Fruit fly (Drosophila melanogaster) whole organism, embryonic: ENCODE measurements around the gene Slimp.

Experiments
- Atf-2 ChIP-seq: fragments of 200-800 bp; sonication (Bioruptor generic); optimal IDR thresholded peaks from 2 replicates; lab custom pipeline; 2016; ENCODE audit warnings: missing biosample characterization, missing genetic modification characterization
- CG13424 ChIP-seq: fragments of 200-800 bp; sonication (Bioruptor generic); optimal IDR thresholded peaks from 2 replicates; lab custom pipeline; 2019; ENCODE audit warnings: missing biosample characterization, mild to moderate bottlenecking, missing genetic modification characterization, moderate library complexity
- CG14050 ChIP-seq: fragments of 200-800 bp; sonication (Bioruptor generic); IDR thresholded peaks from 3 replicates; pipeline ENCODE4 v1.3.6; 2022; ENCODE audit warnings: missing biosample characterization, missing genetic modification characterization
- CG15601 ChIP-seq: fragments of 200-800 bp; sonication (Bioruptor generic); optimal IDR thresholded peaks from 3 replicates; lab custom pipeline; 2019; ENCODE audit warnings: missing biosample characterization, mild to moderate bottlenecking, missing genetic modification characterization, moderate library complexity
- CG1603 ChIP-seq: fragments of 200-800 bp; sonication (Bioruptor generic); optimal IDR thresholded peaks from 2 replicates; lab custom pipeline; 2019; ENCODE audit warnings: missing biosample characterization, mild to moderate bottlenecking, missing genetic modification characterization, moderate library complexity
- CG1792 ChIP-seq: fragments of 200-800 bp; sonication (Bioruptor generic); optimal IDR thresholded peaks from 2 replicates; lab custom pipeline; 2016; ENCODE audit warnings: missing biosample characterization, missing genetic modification characterization
- CG31388 ChIP-seq: fragments of 200-800 bp; sonication (Bioruptor generic); optimal IDR thresholded peaks from 2 replicates; lab custom pipeline; 2016; ENCODE audit warnings: missing biosample characterization, missing genetic modification characterization
- CG43689 ChIP-seq: fragments of 200-800 bp; sonication (Bioruptor generic); IDR thresholded peaks from 2 replicates; pipeline ENCODE4 v1.3.6; 2022; ENCODE audit warnings: missing biosample characterization, missing genetic modification characterization
- CG5180 ChIP-seq: fragments of 200-800 bp; sonication (Bioruptor generic); optimal IDR thresholded peaks from 3 replicates; lab custom pipeline; 2017; ENCODE audit warnings: missing biosample characterization, missing genetic modification characterization, mild to moderate bottlenecking, moderate library complexity, missing genetic modification reagents
- CG6175 ChIP-seq: fragments of 200-800 bp; sonication (Bioruptor generic); IDR thresholded peaks from 3 replicates; pipeline ENCODE4 v1.3.6; 2022; ENCODE audit warnings: missing biosample characterization, missing genetic modification characterization
- CG6654 ChIP-seq: fragments of 200-800 bp; sonication (Bioruptor generic); optimal IDR thresholded peaks from 2 replicates; lab custom pipeline; 2017; ENCODE audit warnings: missing biosample characterization, mild to moderate bottlenecking, missing genetic modification characterization
- CHES-1-like ChIP-seq: fragments of 200-800 bp; sonication (Bioruptor generic); optimal IDR thresholded peaks from 2 replicates; lab custom pipeline; 2016; ENCODE audit warnings: missing biosample characterization, missing genetic modification characterization
- CoRest ChIP-seq: fragments of 200-800 bp; sonication (Bioruptor generic); optimal IDR thresholded peaks from 3 replicates; lab custom pipeline; 2018; ENCODE audit warnings: missing biosample characterization, mild to moderate bottlenecking, missing genetic modification characterization, moderate library complexity
- Drgx ChIP-seq: fragments of 200-800 bp; sonication (Bioruptor generic); IDR thresholded peaks from 2 replicates; pipeline ENCODE4 v1.3.6; 2022; ENCODE audit warnings: missing biosample characterization, missing genetic modification characterization
- Elba2 ChIP-seq: fragments of 200-800 bp; sonication (Bioruptor generic); optimal IDR thresholded peaks from 3 replicates; lab custom pipeline; 2016; ENCODE audit warnings: missing biosample characterization, missing genetic modification characterization
- HLHmδ ChIP-seq: fragments of 200-800 bp; sonication (Bioruptor generic); optimal IDR thresholded peaks from 2 replicates; lab custom pipeline; 2018; ENCODE audit warnings: missing biosample characterization, mild to moderate bottlenecking, missing genetic modification characterization, moderate library complexity
- Jarid2 ChIP-seq: fragments of 200-800 bp; sonication (Bioruptor generic); optimal IDR thresholded peaks from 3 replicates; lab custom pipeline; 2017; ENCODE audit warnings: mild to moderate bottlenecking, missing biosample characterization, missing genetic modification reagents, missing genetic modification characterization
- Kr ChIP-seq: fragments of 200-800 bp; sonication (Bioruptor generic); optimal IDR thresholded peaks from 2 replicates; lab custom pipeline; 2017; ENCODE audit warnings: missing biosample characterization, mild to moderate bottlenecking, missing genetic modification characterization
- Med ChIP-seq: fragments of 200-800 bp; sonication (Bioruptor generic); peaks from one replicate; lab custom pipeline; 2016; ENCODE audit warnings: missing biosample characterization, missing genetic modification characterization, mild to moderate bottlenecking, inconsistent platforms, moderate library complexity
- Nf-YC ChIP-seq: fragments of 200-800 bp; optimal IDR thresholded peaks from 3 replicates; lab custom pipeline; 2019; ENCODE audit warnings: missing biosample characterization, mild to moderate bottlenecking, missing genetic modification characterization, moderate library complexity
- Pdp1 ChIP-seq, 2 experiments: fragments of 200-800 bp; sonication (Bioruptor generic); optimal IDR thresholded peaks; 3 replicates each; lab custom pipeline; 2016; ENCODE audit warnings: missing biosample characterization in 2 of 2, missing genetic modification characterization in 2 of 2, mild to moderate bottlenecking in 1 of 2, moderate library complexity in 1 of 2
- Rfx ChIP-seq: fragments of 200-800 bp; sonication (Bioruptor generic); IDR thresholded peaks from 2 replicates; pipeline ENCODE4 v1.3.6; 2022; ENCODE audit warnings: missing biosample characterization, missing genetic modification characterization
- Ssrp ChIP-seq: fragments of 200-800 bp; sonication (Bioruptor generic); optimal IDR thresholded peaks from 2 replicates; lab custom pipeline; 2018; ENCODE audit warnings: missing biosample characterization, mild to moderate bottlenecking, missing genetic modification characterization, moderate library complexity
- chinmo ChIP-seq: fragments of 200-800 bp; sonication (Bioruptor generic); IDR thresholded peaks from 4 replicates; pipeline ENCODE4 v1.3.6; 2022; ENCODE audit warnings: missing biosample characterization, missing genetic modification characterization; ENCODE audit not compliant: partially characterized antibody
- chm ChIP-seq: fragments of 200-800 bp; sonication (Bioruptor generic); IDR thresholded peaks from 2 replicates; pipeline ENCODE4 v1.3.6; 2022; ENCODE audit warnings: missing biosample characterization, missing genetic modification characterization
- ems ChIP-seq: fragments of 200-800 bp; sonication (Bioruptor generic); optimal IDR thresholded peaks from 3 replicates; lab custom pipeline; 2016; ENCODE audit warnings: missing biosample characterization, missing genetic modification characterization
- exex ChIP-seq: fragments of 200-800 bp; sonication (Bioruptor generic); optimal IDR thresholded peaks from 4 replicates; lab custom pipeline; 2018; ENCODE audit warnings: missing biosample characterization, mild to moderate bottlenecking, missing genetic modification characterization, moderate library complexity
- gcm ChIP-seq: fragments of 200-800 bp; sonication (Bioruptor generic); optimal IDR thresholded peaks from 2 replicates; lab custom pipeline; 2019; ENCODE audit warnings: missing biosample characterization, mild to moderate bottlenecking, missing genetic modification characterization, moderate library complexity
- jing ChIP-seq: fragments of 200-800 bp; sonication (Bioruptor generic); optimal IDR thresholded peaks from 2 replicates; lab custom pipeline; 2018; ENCODE audit warnings: missing biosample characterization, mild to moderate bottlenecking, missing genetic modification characterization
- ken ChIP-seq: fragments of 200-800 bp; sonication (Bioruptor generic); IDR thresholded peaks from 3 replicates; pipeline ENCODE4 v1.3.6; 2022; ENCODE audit warnings: missing biosample characterization, missing genetic modification characterization
- lilli ChIP-seq: fragments of 200-800 bp; sonication (Bioruptor generic); optimal IDR thresholded peaks from 3 replicates; lab custom pipeline; 2016; ENCODE audit warnings: missing biosample characterization, missing genetic modification characterization
- mirr ChIP-seq: fragments of 200-800 bp; sonication (Bioruptor generic); optimal IDR thresholded peaks from 3 replicates; lab custom pipeline; 2018; ENCODE audit warnings: missing biosample characterization, mild to moderate bottlenecking, missing genetic modification characterization
- nom ChIP-seq: fragments of 200-800 bp; sonication (Bioruptor generic); optimal IDR thresholded peaks from 2 replicates; lab custom pipeline; 2017; ENCODE audit warnings: missing biosample characterization, missing genetic modification characterization, mild to moderate bottlenecking, moderate library complexity, missing genetic modification reagents
- salm ChIP-seq: fragments of 200-800 bp; sonication (Bioruptor generic); optimal IDR thresholded peaks from 2 replicates; lab custom pipeline; 2018; ENCODE audit warnings: missing biosample characterization, mild to moderate bottlenecking, missing genetic modification characterization
- sqz ChIP-seq: fragments of 200-800 bp; sonication (Bioruptor generic); optimal IDR thresholded peaks from 3 replicates; lab custom pipeline; 2018; ENCODE audit warnings: missing biosample characterization, mild to moderate bottlenecking, missing genetic modification characterization
- sug ChIP-seq: fragments of 200-800 bp; optimal IDR thresholded peaks from 2 replicates; lab custom pipeline; 2019; ENCODE audit warnings: missing biosample characterization, mild to moderate bottlenecking, missing genetic modification characterization, moderate library complexity
- tx ChIP-seq: fragments of 200-800 bp; sonication (Bioruptor generic); optimal IDR thresholded peaks from 2 replicates; lab custom pipeline; 2016; ENCODE audit warnings: missing biosample characterization, missing genetic modification characterization

The Slimp gene

dm6 chr3R:24116972-24117371, 31.8 kb downstream of the Slimp start (continued):
- TF ChIP-seq CoRest (no peak), nom (GFP tag; lab: Kevin White, UChicago) (peak; percentile 88), CG14050 (GFP tag; lab: Robert Waterston, UW) (no peak), CG43689 (no peak), Elba2 (GFP tag; lab: Kevin White, UChicago) (no peak), Pdp1 (GFP tag; optimal IDR thresholded peaks at IDR 0.05; lab: Kevin White, UChicago) (peak in 1 of 2 experiments; percentile 48), exex (tag; lab: Kevin White, UChicago) (peak; percentile 21), Kr (GFP tag; lab: Kevin White, UChicago) (no peak), ems (GFP tag; lab: Kevin White, UChicago) (no peak), chinmo (GFP tag; lab: Robert Waterston, UW) (peak; percentile 74; the same call in 1 of the 4 replicates), CG5180 (GFP tag; lab: Kevin White, UChicago) (no peak), Atf-2 (GFP tag; lab: Kevin White, UChicago) (no peak), gcm (no peak), CG6175 (GFP tag; lab: Robert Waterston, UW) (no peak), CG31388 (GFP tag; lab: Kevin White, UChicago) (no peak)

DNA sequence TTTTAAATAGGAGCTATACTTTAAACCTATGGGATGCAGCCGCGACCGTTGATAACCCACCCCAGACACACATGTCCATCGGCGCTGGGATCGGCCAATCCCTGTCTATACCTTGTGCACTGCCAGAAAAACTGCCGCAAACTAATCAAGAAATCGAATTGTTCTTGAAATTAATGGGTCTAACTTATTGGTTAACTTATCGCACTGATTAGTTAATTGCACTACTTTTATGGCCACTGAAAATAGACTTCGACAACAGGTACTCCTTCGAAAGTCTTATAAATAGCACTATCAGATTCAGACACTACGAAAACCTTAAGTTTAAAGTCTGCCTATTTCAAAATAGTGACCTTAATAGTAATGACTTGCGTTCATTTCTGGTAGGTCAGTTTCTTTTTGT, 32.6 kb downstream of the Slimp start, which contains the start of gene CG13607:
TSS of gene CG13607 (minus strand) at position 143 of the 400 bp plus-strand sequence.
- TF ChIP-seq CG6654 (GFP tag; lab: Kevin White, UChicago): no peak
- TF ChIP-seq mirr (GFP tag; lab: Kevin White, UChicago): peak; percentile 33
- no peak for TF ChIP-seq HLHmδ
- peak; percentile 33 for TF ChIP-seq sug (tag; lab: Kevin White, UChicago)
- TF ChIP-seq Rfx (GFP tag; lab: Robert Waterston, UW): no peak
- peak; percentile 20 for TF ChIP-seq Med (GFP tag; lab: Kevin White, UChicago)
- no peak for TF ChIP-seq CG13424 (tag; lab: Kevin White, UChicago)
- TF ChIP-seq CG1603 (tag; lab: Kevin White, UChicago): no peak
- no peak for TF ChIP-seq lilli (GFP tag; lab: Kevin White, UChicago)
- no peak for TF ChIP-seq sqz
- TF ChIP-seq Drgx (GFP tag; lab: Robert Waterston, UW): no peak
- TF ChIP-seq nom (GFP tag; lab: Kevin White, UChicago): peak; percentile 21
- TF ChIP-seq exex (tag; lab: Kevin White, UChicago): peak; percentile 93

dm6 chr3R:24113070-24113385, 35.7 kb downstream of the Slimp start, which contains the start of gene Root:
Gene Root, plus strand, starts transcription at chr3R:24113286.
- TF ChIP-seq CHES-1-like (GFP tag; lab: Kevin White, UChicago): no peak
- TF ChIP-seq Nf-YC (tag; lab: Kevin White, UChicago): no peak
- TF ChIP-seq Pdp1 (GFP tag; optimal IDR thresholded peaks at IDR 0.05; lab: Kevin White, UChicago): no peak
- TF ChIP-seq ken (GFP tag; lab: Robert Waterston, UW): no peak
- TF ChIP-seq CG15601 (tag; lab: Kevin White, UChicago): no peak
- no peak for TF ChIP-seq CG1792 (GFP tag; lab: Kevin White, UChicago)
- no peak for TF ChIP-seq salm (tag; lab: Kevin White, UChicago)
- no peak for TF ChIP-seq Jarid2 (GFP tag; lab: Kevin White, UChicago)
- no peak for TF ChIP-seq jing (GFP tag; lab: Kevin White, UChicago)
- no peak for TF ChIP-seq Ssrp (tag; lab: Kevin White, UChicago)
- no peak for TF ChIP-seq tx (GFP tag; lab: Kevin White, UChicago)
- TF ChIP-seq chm (GFP tag; lab: Robert Waterston, UW): no peak
